Fruit fly (Drosophila melanogaster): Measurements from ENCODE around the gene CG32407.

The CG32407 gene

dm6 chr3L:5932363-5932914, 10.6 kb downstream of the CG32407 start, which contains the start of gene Rcc1 (continued):
- no peak for TF ChIP-seq CG5245 (GFP tag; optimal IDR thresholded peaks at IDR 0.05)
- no peak for TF ChIP-seq eve (GFP tag; optimal IDR thresholded peaks at IDR 0.05)
- peak; percentile 98 for TF ChIP-seq her (GFP tag; optimal IDR thresholded peaks at IDR 0.05)
- 0 out of 3 replicates have a peak, but pooled peaks have one; percentile 9 for TF ChIP-seq otp (GFP tag; IDR thresholded peaks at IDR 0.05)
- peak; percentile 10 for TF ChIP-seq CG10654 (GFP tag; optimal IDR thresholded peaks at IDR 0.05)
- TF ChIP-seq zfh2 (GFP tag; optimal IDR thresholded peaks at IDR 0.05) = peak; percentile 15
- TF ChIP-seq TFAM (GFP tag; optimal IDR thresholded peaks at IDR 0.05) = no peak
- TF ChIP-seq CG32767 (GFP tag; IDR thresholded peaks at IDR 0.05) = no peak
- TF ChIP-seq Dip3 (GFP tag; optimal IDR thresholded peaks at IDR 0.05) = no peak
- TF ChIP-seq CG1233 (GFP tag; optimal IDR thresholded peaks at IDR 0.05) = no peak
- no peak for TF ChIP-seq cato (GFP tag; optimal IDR thresholded peaks at IDR 0.05; ENCODE audit: borderline replicate concordance)
- TF ChIP-seq CG8290 (GFP tag; optimal IDR thresholded peaks at IDR 0.05) = no peak
- TF ChIP-seq CG8290 (tag; optimal IDR thresholded peaks at IDR 0.05) = no peak
- no peak for TF ChIP-seq Hey (tag; optimal IDR thresholded peaks at IDR 0.05)
- no peak for TF ChIP-seq Optix (GFP tag; IDR thresholded peaks at IDR 0.05)
- peak; percentile 26 for TF ChIP-seq CG9876 (GFP tag; optimal IDR thresholded peaks at IDR 0.05)
- no peak for TF ChIP-seq CG12071 (GFP tag; optimal IDR thresholded peaks at IDR 0.05)
- peak; percentile 78 for TF ChIP-seq CG13287 (GFP tag; IDR thresholded peaks at IDR 0.05; ENCODE audit: partially characterized antibody)
- TF ChIP-seq Eip74EF (GFP tag; optimal IDR thresholded peaks at IDR 0.05) = no peak
- TF ChIP-seq Gsc (GFP tag; IDR thresholded peaks at IDR 0.05) = no peak
- peak; percentile 29 for TF ChIP-seq CG4617 (GFP tag; optimal IDR thresholded peaks at IDR 0.05; ENCODE audit: borderline replicate concordance)
- TF ChIP-seq ttk (GFP tag; IDR thresholded peaks at IDR 0.05) = no peak
- TF ChIP-seq Med (GFP tag) = no peak
- no peak for TF ChIP-seq CG11696 (GFP tag; IDR thresholded peaks at IDR 0.05)
- no peak for TF ChIP-seq dan (GFP tag; IDR thresholded peaks at IDR 0.05)
- peak; percentile 71 for TF ChIP-seq phol (tag; optimal IDR thresholded peaks at IDR 0.05)
- peak; percentile 67 for TF ChIP-seq sens (GFP tag)
- TF ChIP-seq CG8281 (tag; optimal IDR thresholded peaks at IDR 0.05) = no peak
- no peak for TF ChIP-seq CG4404 (GFP tag; IDR thresholded peaks at IDR 0.05)
- TF ChIP-seq CG12299 (tag; optimal IDR thresholded peaks at IDR 0.05) = no peak
- TF ChIP-seq CG12104 (GFP tag; optimal IDR thresholded peaks at IDR 0.05) = no peak
- TF ChIP-seq CG11723 (GFP tag; optimal IDR thresholded peaks at IDR 0.05) = no peak
- TF ChIP-seq Hsf (GFP tag; optimal IDR thresholded peaks at IDR 0.05) = peak; percentile 27
- no peak for TF ChIP-seq CG12942 (GFP tag; optimal IDR thresholded peaks at IDR 0.05)
- TF ChIP-seq CG2120 (GFP tag; optimal IDR thresholded peaks at IDR 0.05) = peak; percentile 51
- no peak for TF ChIP-seq Neu2 (GFP tag; optimal IDR thresholded peaks at IDR 0.05; ENCODE audit: borderline replicate concordance)
- no peak for TF ChIP-seq emc (GFP tag; optimal IDR thresholded peaks at IDR 0.05)
- peak; percentile 30 for TF ChIP-seq CG1647 (GFP tag; optimal IDR thresholded peaks at IDR 0.05)
- TF ChIP-seq CG18619 (GFP tag; optimal IDR thresholded peaks at IDR 0.05) = no peak
- TF ChIP-seq salm (tag; optimal IDR thresholded peaks at IDR 0.05) = no peak
- no peak for TF ChIP-seq CG4282 (GFP tag; optimal IDR thresholded peaks at IDR 0.05)
- TF ChIP-seq cas (GFP tag; IDR thresholded peaks at IDR 0.05) = no peak
- peak; percentile 27 for TF ChIP-seq CG3995 (GFP tag; optimal IDR thresholded peaks at IDR 0.05)
- no peak for TF ChIP-seq Trl (optimal IDR thresholded peaks at IDR 0.05)
- peak; percentile 16 for TF ChIP-seq Trl (GFP tag; optimal IDR thresholded peaks at IDR 0.05)
- no peak for TF ChIP-seq gce (GFP tag; IDR thresholded peaks at IDR 0.05)
- TF ChIP-seq CG17186 (GFP tag; optimal IDR thresholded peaks at IDR 0.05) = peak; percentile 97
- no peak for TF ChIP-seq CG15011 (GFP tag; optimal IDR thresholded peaks at IDR 0.05)
- TF ChIP-seq kah (GFP tag; optimal IDR thresholded peaks at IDR 0.05) = no peak
- TF ChIP-seq Ravus (GFP tag; IDR thresholded peaks at IDR 0.05) = no peak
- peak; percentile 73 for TF ChIP-seq Dref (GFP tag; IDR thresholded peaks at IDR 0.05)
- TF ChIP-seq seq (GFP tag; IDR thresholded peaks at IDR 0.05) = no peak
- no peak for TF ChIP-seq Lim3 (GFP tag; IDR thresholded peaks at IDR 0.05)

Measured in whole organism, embryonic.